Worm (Caenorhabditis elegans) whole organism, L3 larva: ENCODE measurements around the gene rpl-5.

Experiments
- R02D3.7 ChIP-seq: fragments of 150-350 bp; optimal IDR thresholded peaks from 2 replicates; lab custom pipeline; 2014; ENCODE audit warnings: missing biosample characterization, missing genetic modification characterization
- aly-2 ChIP-seq: fragments of 150-350 bp; optimal IDR thresholded peaks from 2 replicates; lab custom pipeline; 2014; ENCODE audit warnings: missing biosample characterization, missing genetic modification characterization
- ama-1 ChIP-seq: fragments of 150-350 bp; optimal IDR thresholded peaks from 2 replicates; lab custom pipeline; 2018
- ceh-16 ChIP-seq: sonication (generic microtip); optimal IDR thresholded peaks from 2 replicates; lab custom pipeline; 2017; ENCODE audit warnings: missing biosample characterization, missing genetic modification characterization
- ceh-28 ChIP-seq: fragments of 150-350 bp; optimal IDR thresholded peaks from 2 replicates; lab custom pipeline; 2014; ENCODE audit warnings: missing biosample characterization, missing genetic modification reagents, missing genetic modification characterization
- ceh-82 ChIP-seq: fragments of 150-350 bp; optimal IDR thresholded peaks from 2 replicates; lab custom pipeline; 2014; ENCODE audit warnings: missing biosample characterization, missing genetic modification characterization
- ceh-9 ChIP-seq: sonication (generic microtip); optimal IDR thresholded peaks from 2 replicates; lab custom pipeline; 2018; ENCODE audit warnings: missing biosample characterization, missing genetic modification characterization
- daf-12 ChIP-seq: fragments of 150-350 bp; optimal IDR thresholded peaks from 2 replicates; lab custom pipeline; 2014; ENCODE audit warnings: missing biosample characterization, missing genetic modification reagents, missing genetic modification characterization
- egl-27 ChIP-seq: sonication (generic microtip); optimal IDR thresholded peaks from 4 replicates; lab custom pipeline; 2017; ENCODE audit warnings: missing biosample characterization, missing genetic modification reagents, missing genetic modification characterization
- egl-5 ChIP-seq: fragments of 150-350 bp; optimal IDR thresholded peaks from 2 replicates; lab custom pipeline; 2017; ENCODE audit warnings: missing biosample characterization, missing genetic modification reagents, missing genetic modification characterization, inconsistent platforms
- elt-1 ChIP-seq: fragments of 150-350 bp; optimal IDR thresholded peaks from 2 replicates; lab custom pipeline; 2014; ENCODE audit warnings: missing biosample characterization, missing genetic modification characterization
- elt-2 ChIP-seq: sonication (generic microtip); optimal IDR thresholded peaks from 2 replicates; lab custom pipeline; 2016; ENCODE audit warnings: missing genetic modification reagents, mild to moderate bottlenecking, missing genetic modification characterization, missing compliant biosample characterization
- fkh-10 ChIP-seq: sonication (generic microtip); optimal IDR thresholded peaks from 2 replicates; lab custom pipeline; 2017; ENCODE audit warnings: missing biosample characterization, missing genetic modification reagents, missing genetic modification characterization
- fkh-2 ChIP-seq: fragments of 150-350 bp; optimal IDR thresholded peaks from 2 replicates; lab custom pipeline; 2014; ENCODE audit warnings: missing biosample characterization, missing genetic modification reagents, missing genetic modification characterization
- jun-1 ChIP-seq: fragments of 150-350 bp; optimal IDR thresholded peaks from 2 replicates; lab custom pipeline; 2014; ENCODE audit warnings: missing biosample characterization, missing genetic modification reagents, missing genetic modification characterization
- lin-39 ChIP-seq: fragments of 150-350 bp; optimal IDR thresholded peaks from 2 replicates; lab custom pipeline; 2018; ENCODE audit warnings: missing biosample characterization, missing genetic modification reagents, missing genetic modification characterization
- mdl-1 ChIP-seq: fragments of 150-350 bp; optimal IDR thresholded peaks from 2 replicates; lab custom pipeline; 2014; ENCODE audit warnings: missing biosample characterization, missing genetic modification characterization
- mml-1 ChIP-seq: fragments of 150-350 bp; sonication (generic microtip); optimal IDR thresholded peaks from 3 replicates; lab custom pipeline; 2014; ENCODE audit warnings: missing biosample characterization, missing genetic modification characterization
- nfya-1 ChIP-seq: sonication (generic microtip); optimal IDR thresholded peaks from 2 replicates; lab custom pipeline; 2017; ENCODE audit warnings: missing genetic modification characterization, mild to moderate bottlenecking, missing compliant biosample characterization, antibody characterized with exemption, moderate library complexity; ENCODE audit not compliant: insufficient read depth
- nhr-11 ChIP-seq: fragments of 150-350 bp; optimal IDR thresholded peaks from 2 replicates; lab custom pipeline; 2014; ENCODE audit warnings: missing biosample characterization, missing genetic modification characterization
- nhr-12 ChIP-seq: fragments of 150-350 bp; optimal IDR thresholded peaks from 2 replicates; lab custom pipeline; 2014; ENCODE audit warnings: missing biosample characterization, missing genetic modification characterization
- nhr-23 ChIP-seq: fragments of 150-350 bp; optimal IDR thresholded peaks from 2 replicates; lab custom pipeline; 2014; ENCODE audit warnings: missing biosample characterization, missing genetic modification reagents, missing genetic modification characterization
- nhr-237 ChIP-seq: fragments of 150-350 bp; optimal IDR thresholded peaks from 2 replicates; lab custom pipeline; 2014; ENCODE audit warnings: missing biosample characterization, missing genetic modification characterization
- nhr-25 ChIP-seq: sonication (generic microtip); optimal IDR thresholded peaks from 2 replicates; lab custom pipeline; 2017; ENCODE audit warnings: missing biosample characterization, missing genetic modification characterization
- nhr-28 ChIP-seq: fragments of 150-350 bp; optimal IDR thresholded peaks from 2 replicates; lab custom pipeline; 2014; ENCODE audit warnings: missing biosample characterization, missing genetic modification characterization
- nhr-43 ChIP-seq: sonication (generic microtip); optimal IDR thresholded peaks from 2 replicates; lab custom pipeline; 2016; ENCODE audit warnings: mild to moderate bottlenecking, missing genetic modification characterization, missing compliant biosample characterization; ENCODE audit not compliant: poor library complexity, severe bottlenecking
- nhr-67 ChIP-seq: fragments of 150-350 bp; optimal IDR thresholded peaks from 2 replicates; lab custom pipeline; 2014; ENCODE audit warnings: missing biosample characterization, missing genetic modification characterization
- nhr-76 ChIP-seq: fragments of 150-350 bp; sonication (generic microtip); optimal IDR thresholded peaks from 5 replicates; lab custom pipeline; 2014; ENCODE audit warnings: missing biosample characterization, missing genetic modification characterization
- nhr-77 ChIP-seq: fragments of 150-350 bp; optimal IDR thresholded peaks from 2 replicates; lab custom pipeline; 2014; ENCODE audit warnings: missing biosample characterization, missing genetic modification characterization
- pqm-1 ChIP-seq: fragments of 150-350 bp; optimal IDR thresholded peaks from 2 replicates; lab custom pipeline; 2017; ENCODE audit warnings: missing biosample characterization, missing genetic modification characterization, inconsistent platforms
- sea-2 ChIP-seq: fragments of 150-350 bp; sonication (generic microtip); optimal IDR thresholded peaks from 4 replicates; lab custom pipeline; 2014; ENCODE audit warnings: missing biosample characterization, missing genetic modification reagents, missing genetic modification characterization
- skn-1 ChIP-seq: fragments of 150-350 bp; optimal IDR thresholded peaks from 2 replicates; lab custom pipeline; 2014; ENCODE audit warnings: missing biosample characterization, missing genetic modification characterization
- snpc-4 ChIP-seq: fragments of 150-350 bp; optimal IDR thresholded peaks from 2 replicates; lab custom pipeline; 2014; ENCODE audit warnings: missing biosample characterization, missing genetic modification characterization
- tbx-2 ChIP-seq: sonication (generic microtip); optimal IDR thresholded peaks from 2 replicates; lab custom pipeline; 2016; ENCODE audit warnings: mild to moderate bottlenecking, missing genetic modification characterization, missing compliant biosample characterization
- unc-39 ChIP-seq: sonication (generic microtip); optimal IDR thresholded peaks from 4 replicates; lab custom pipeline; 2017; ENCODE audit warnings: missing biosample characterization, missing genetic modification characterization
- ztf-11 ChIP-seq: fragments of 150-350 bp; optimal IDR thresholded peaks from 2 replicates; lab custom pipeline; 2014; ENCODE audit warnings: missing biosample characterization, missing genetic modification characterization
- ztf-4 ChIP-seq: fragments of 150-350 bp; optimal IDR thresholded peaks from 2 replicates; lab custom pipeline; 2014; ENCODE audit warnings: missing biosample characterization, missing genetic modification characterization

Gene rpl-5

ce11 chrII:8593840-8594625 lies 24.3 kb downstream of the rpl-5 start, which contains the start of gene aptf-3:
Gene aptf-3 (plus strand): TSS chrII:8594190.
- TF ChIP-seq ceh-82 (tag; lab: Kevin White, UChicago) (no peak), fkh-10 (GFP tag; lab: Kevin White, UChicago) (no peak), nhr-11 (tag; lab: Kevin White, UChicago) (no peak), nfya-1 (tag; lab: Kevin White, UChicago) (no peak), pqm-1 (tag; lab: Kevin White, UChicago) (no peak), mdl-1 (tag; lab: Kevin White, UChicago) (no peak), ztf-11 (no peak), snpc-4 (no peak), elt-2 (tag; lab: Kevin White, UChicago) (no peak), nhr-28 (no peak), ceh-28 (tag; lab: Kevin White, UChicago) (no peak), R02D3.7 (tag; lab: Kevin White, UChicago) (no peak), nhr-76 (tag; lab: Kevin White, UChicago) (no peak), ztf-4 (no peak), nhr-237 (tag; lab: Kevin White, UChicago) (no peak), nhr-23 (tag; lab: Kevin White, UChicago) (no peak), unc-39 (no peak), fkh-2 (tag; lab: Kevin White, UChicago) (no peak)

- TF ChIP-seq fkh-2 (tag; lab: Kevin White, UChicago): no peak
- no peak for TF ChIP-seq ceh-16
- no peak for TF ChIP-seq nhr-25
- no peak for TF ChIP-seq daf-12 (tag; lab: Kevin White, UChicago)
- no peak for TF ChIP-seq mml-1 (tag; lab: Kevin White, UChicago)
- TF ChIP-seq sea-2 (GFP tag; lab: Kevin White, UChicago): no peak
- TF ChIP-seq ceh-9 (tag; lab: Kevin White, UChicago): no peak
- TF ChIP-seq fkh-10 (GFP tag; lab: Kevin White, UChicago): no peak
- no peak for TF ChIP-seq nhr-11 (tag; lab: Kevin White, UChicago)
- TF ChIP-seq ztf-4: no peak
- no peak for TF ChIP-seq egl-5 (tag; lab: Kevin White, UChicago)
- TF ChIP-seq nhr-67: no peak
- no peak for TF ChIP-seq jun-1 (tag; lab: Kevin White, UChicago)
- no peak for TF ChIP-seq nfya-1 (tag; lab: Kevin White, UChicago)
- TF ChIP-seq lin-39 (tag; lab: Kevin White, UChicago): no peak
- no peak for TF ChIP-seq elt-1 (tag; lab: Kevin White, UChicago)
- TF ChIP-seq tbx-2 (tag; lab: Kevin White, UChicago): no peak
- no peak for TF ChIP-seq skn-1 (tag; lab: Kevin White, UChicago)
- TF ChIP-seq, all 47 proteins: peak for 0
These were observed 29.5 kb downstream of the rpl-5 start, which contains the start of gene F28C6.5 for ce11 chrII:8599214-8599613. Gene F28C6.5 (plus strand): TSS chrII:8599514.

ce11 chrII:8600165-8600564 lies 30.4 kb downstream of the rpl-5 start, which contains the start of gene pigg-1:
Gene pigg-1 (minus strand): TSS chrII:8600265.
- no peak for TF ChIP-seq nhr-12 (tag; lab: Kevin White, UChicago)
- no peak for TF ChIP-seq egl-27 (tag; lab: Kevin White, UChicago)
- no peak for TF ChIP-seq nhr-43 (tag; lab: Kevin White, UChicago)
- no peak for TF ChIP-seq nhr-77
- no peak for TF ChIP-seq ztf-4
- no peak for TF ChIP-seq R02D3.7 (tag; lab: Kevin White, UChicago)
- no peak for TF ChIP-seq jun-1 (tag; lab: Kevin White, UChicago)
- TF ChIP-seq lin-39 (tag; lab: Kevin White, UChicago): no peak
- TF ChIP-seq ceh-82 (tag; lab: Kevin White, UChicago): no peak
- TF ChIP-seq ama-1 (lab: Kevin White, UChicago): no peak
- no peak for TF ChIP-seq unc-39
- TF ChIP-seq nhr-23 (tag; lab: Kevin White, UChicago): no peak
- no peak for TF ChIP-seq nhr-237 (tag; lab: Kevin White, UChicago)
- TF ChIP-seq snpc-4: no peak
- TF ChIP-seq fkh-10 (GFP tag; lab: Kevin White, UChicago): no peak
- TF ChIP-seq fkh-2 (tag; lab: Kevin White, UChicago): no peak
- no peak for TF ChIP-seq nhr-67
- TF ChIP-seq aly-2: no peak
- no peak for TF ChIP-seq skn-1 (tag; lab: Kevin White, UChicago)
- no peak for TF ChIP-seq ceh-9 (tag; lab: Kevin White, UChicago)
